Worm (Caenorhabditis elegans) whole organism, L3 larva: Measurements from ENCODE around the gene lbp-7.

ENCODE experiments used
- R02D3.7 ChIP-seq: fragments of 150-350 bp; optimal IDR thresholded peaks from 2 replicates; lab custom pipeline; 2014; ENCODE audit warnings: missing biosample characterization, missing genetic modification characterization
- aly-2 ChIP-seq: fragments of 150-350 bp; optimal IDR thresholded peaks from 2 replicates; lab custom pipeline; 2014; ENCODE audit warnings: missing biosample characterization, missing genetic modification characterization
- ama-1 ChIP-seq: fragments of 150-350 bp; optimal IDR thresholded peaks from 2 replicates; lab custom pipeline; 2018
- ceh-28 ChIP-seq: fragments of 150-350 bp; optimal IDR thresholded peaks from 2 replicates; lab custom pipeline; 2014; ENCODE audit warnings: missing biosample characterization, missing genetic modification reagents, missing genetic modification characterization
- ceh-82 ChIP-seq: fragments of 150-350 bp; optimal IDR thresholded peaks from 2 replicates; lab custom pipeline; 2014; ENCODE audit warnings: missing biosample characterization, missing genetic modification characterization
- ceh-9 ChIP-seq: sonication (generic microtip); optimal IDR thresholded peaks from 2 replicates; lab custom pipeline; 2018; ENCODE audit warnings: missing biosample characterization, missing genetic modification characterization
- daf-12 ChIP-seq: fragments of 150-350 bp; optimal IDR thresholded peaks from 2 replicates; lab custom pipeline; 2014; ENCODE audit warnings: missing biosample characterization, missing genetic modification reagents, missing genetic modification characterization
- egl-27 ChIP-seq: sonication (generic microtip); optimal IDR thresholded peaks from 4 replicates; lab custom pipeline; 2017; ENCODE audit warnings: missing biosample characterization, missing genetic modification reagents, missing genetic modification characterization
- egl-5 ChIP-seq: fragments of 150-350 bp; optimal IDR thresholded peaks from 2 replicates; lab custom pipeline; 2017; ENCODE audit warnings: missing biosample characterization, missing genetic modification reagents, missing genetic modification characterization, inconsistent platforms
- eor-1 ChIP-seq, 2 experiments: fragments of 150-350 bp; optimal IDR thresholded peaks; 2 replicates each; lab custom pipeline; 2014 to 2018; ENCODE audit warnings: missing biosample characterization in 2 of 2, missing genetic modification characterization in 2 of 2
- fkh-10 ChIP-seq: sonication (generic microtip); optimal IDR thresholded peaks from 2 replicates; lab custom pipeline; 2017; ENCODE audit warnings: missing biosample characterization, missing genetic modification reagents, missing genetic modification characterization
- fkh-2 ChIP-seq: fragments of 150-350 bp; optimal IDR thresholded peaks from 2 replicates; lab custom pipeline; 2014; ENCODE audit warnings: missing biosample characterization, missing genetic modification reagents, missing genetic modification characterization
- fos-1 ChIP-seq: fragments of 150-350 bp; optimal IDR thresholded peaks from 2 replicates; lab custom pipeline; 2014; ENCODE audit warnings: missing biosample characterization, missing genetic modification characterization
- jun-1 ChIP-seq: fragments of 150-350 bp; optimal IDR thresholded peaks from 2 replicates; lab custom pipeline; 2014; ENCODE audit warnings: missing biosample characterization, missing genetic modification reagents, missing genetic modification characterization
- lin-15B ChIP-seq: fragments of 150-350 bp; optimal IDR thresholded peaks from 2 replicates; lab custom pipeline; 2014; ENCODE audit warnings: missing biosample characterization, missing genetic modification characterization
- mdl-1 ChIP-seq: fragments of 150-350 bp; optimal IDR thresholded peaks from 2 replicates; lab custom pipeline; 2014; ENCODE audit warnings: missing biosample characterization, missing genetic modification characterization
- mml-1 ChIP-seq: fragments of 150-350 bp; sonication (generic microtip); optimal IDR thresholded peaks from 3 replicates; lab custom pipeline; 2014; ENCODE audit warnings: missing biosample characterization, missing genetic modification characterization
- nhr-12 ChIP-seq: fragments of 150-350 bp; optimal IDR thresholded peaks from 2 replicates; lab custom pipeline; 2014; ENCODE audit warnings: missing biosample characterization, missing genetic modification characterization
- nhr-237 ChIP-seq: fragments of 150-350 bp; optimal IDR thresholded peaks from 2 replicates; lab custom pipeline; 2014; ENCODE audit warnings: missing biosample characterization, missing genetic modification characterization
- nhr-25 ChIP-seq: sonication (generic microtip); optimal IDR thresholded peaks from 2 replicates; lab custom pipeline; 2017; ENCODE audit warnings: missing biosample characterization, missing genetic modification characterization
- nhr-28 ChIP-seq: fragments of 150-350 bp; optimal IDR thresholded peaks from 2 replicates; lab custom pipeline; 2014; ENCODE audit warnings: missing biosample characterization, missing genetic modification characterization
- nhr-43 ChIP-seq: sonication (generic microtip); optimal IDR thresholded peaks from 2 replicates; lab custom pipeline; 2016; ENCODE audit warnings: mild to moderate bottlenecking, missing genetic modification characterization, missing compliant biosample characterization; ENCODE audit not compliant: poor library complexity, severe bottlenecking
- nhr-67 ChIP-seq: fragments of 150-350 bp; optimal IDR thresholded peaks from 2 replicates; lab custom pipeline; 2014; ENCODE audit warnings: missing biosample characterization, missing genetic modification characterization
- nhr-77 ChIP-seq: fragments of 150-350 bp; optimal IDR thresholded peaks from 2 replicates; lab custom pipeline; 2014; ENCODE audit warnings: missing biosample characterization, missing genetic modification characterization
- pha-4 ChIP-seq: fragments of 150-350 bp; optimal IDR thresholded peaks from 2 replicates; lab custom pipeline; 2014; ENCODE audit warnings: missing biosample characterization, missing genetic modification reagents, missing genetic modification characterization
- pqm-1 ChIP-seq: fragments of 150-350 bp; optimal IDR thresholded peaks from 2 replicates; lab custom pipeline; 2017; ENCODE audit warnings: missing biosample characterization, missing genetic modification characterization, inconsistent platforms
- sea-2 ChIP-seq: fragments of 150-350 bp; sonication (generic microtip); optimal IDR thresholded peaks from 4 replicates; lab custom pipeline; 2014; ENCODE audit warnings: missing biosample characterization, missing genetic modification reagents, missing genetic modification characterization
- snpc-4 ChIP-seq: fragments of 150-350 bp; optimal IDR thresholded peaks from 2 replicates; lab custom pipeline; 2014; ENCODE audit warnings: missing biosample characterization, missing genetic modification characterization
- tbx-2 ChIP-seq: sonication (generic microtip); optimal IDR thresholded peaks from 2 replicates; lab custom pipeline; 2016; ENCODE audit warnings: mild to moderate bottlenecking, missing genetic modification characterization, missing compliant biosample characterization
- unc-39 ChIP-seq: sonication (generic microtip); optimal IDR thresholded peaks from 4 replicates; lab custom pipeline; 2017; ENCODE audit warnings: missing biosample characterization, missing genetic modification characterization
- unc-62 ChIP-seq: fragments of 150-350 bp; sonication (generic microtip); optimal IDR thresholded peaks from 4 replicates; lab custom pipeline; 2014; ENCODE audit warnings: missing biosample characterization, missing genetic modification reagents, missing genetic modification characterization
- zag-1 ChIP-seq: fragments of 150-350 bp; optimal IDR thresholded peaks from 2 replicates; lab custom pipeline; 2014; ENCODE audit warnings: missing biosample characterization, missing genetic modification characterization
- ztf-11 ChIP-seq: fragments of 150-350 bp; optimal IDR thresholded peaks from 2 replicates; lab custom pipeline; 2014; ENCODE audit warnings: missing biosample characterization, missing genetic modification characterization
- ztf-4 ChIP-seq: fragments of 150-350 bp; optimal IDR thresholded peaks from 2 replicates; lab custom pipeline; 2014; ENCODE audit warnings: missing biosample characterization, missing genetic modification characterization

lbp-7 gene

DNA sequence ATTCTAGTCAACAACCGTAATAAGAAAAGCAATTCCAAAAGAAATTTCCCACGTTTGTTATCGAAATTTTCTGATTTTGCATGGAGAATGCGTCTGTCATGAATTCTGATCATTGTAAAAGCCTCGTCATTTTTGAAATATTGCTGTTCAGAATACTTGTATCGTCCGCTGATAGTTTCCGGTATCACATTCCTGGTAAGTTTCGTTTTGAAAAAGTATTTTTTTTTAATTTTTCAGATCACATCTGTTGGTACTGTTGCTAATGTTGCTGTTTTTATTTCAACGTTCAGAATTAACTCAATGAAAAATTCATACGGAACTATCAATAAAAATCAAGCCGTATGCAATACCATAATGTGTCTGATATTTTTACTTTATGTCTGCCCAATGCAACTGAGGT, 38.4 kb upstream of the lbp-7 start, which contains the start of gene srx-17:
Gene srx-17, plus strand, starts transcription at position 301 of the 400 bp plus-strand sequence.
- TF ChIP-seq R02D3.7 (tag; lab: Kevin White, UChicago) (no peak), tbx-2 (tag; lab: Kevin White, UChicago) (no peak), jun-1 (tag; lab: Kevin White, UChicago) (no peak), pha-4 (tag; lab: Kevin White, UChicago) (no peak), zag-1 (tag; lab: Kevin White, UChicago) (no peak), ama-1 (lab: Kevin White, UChicago) (no peak), snpc-4 (no peak), fkh-10 (GFP tag; lab: Kevin White, UChicago) (no peak), nhr-12 (tag; lab: Kevin White, UChicago) (no peak), ceh-82 (tag; lab: Kevin White, UChicago) (no peak), ceh-9 (tag; lab: Kevin White, UChicago) (no peak), ztf-11 (no peak), nhr-43 (tag; lab: Kevin White, UChicago) (no peak), pqm-1 (tag; lab: Kevin White, UChicago) (no peak), egl-5 (tag; lab: Kevin White, UChicago) (no peak), ceh-28 (tag; lab: Kevin White, UChicago) (no peak), unc-39 (tag; lab: Kevin White, UChicago) (no peak), nhr-237 (tag; lab: Kevin White, UChicago) (no peak)

DNA sequence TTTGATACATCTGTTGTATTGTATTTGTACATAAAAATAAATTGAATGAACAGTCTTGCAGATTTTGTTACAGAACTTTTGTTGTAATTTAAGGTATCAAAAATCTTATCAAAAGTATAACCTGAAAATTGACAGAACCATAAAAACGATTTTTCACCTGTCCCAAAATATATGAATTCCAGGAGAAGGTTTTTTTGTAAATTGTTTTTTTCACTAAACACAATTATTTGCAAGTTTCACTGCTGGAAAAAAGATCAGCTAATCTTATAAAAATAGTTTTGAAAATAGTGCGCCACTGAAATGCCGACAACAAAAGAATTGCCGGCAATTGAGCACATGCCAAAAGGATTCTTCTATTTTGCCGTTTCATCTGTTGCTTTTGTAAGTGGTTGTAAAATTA, 36.2 kb upstream of the lbp-7 start, which contains the start of gene srx-130:
Gene srx-130, plus strand, starts transcription at position 301 of the 400 bp plus-strand sequence.
- no peak for TF ChIP-seq ztf-11
- no peak for TF ChIP-seq sea-2 (GFP tag; lab: Kevin White, UChicago)
- TF ChIP-seq mdl-1 (tag; lab: Kevin White, UChicago): no peak
- TF ChIP-seq egl-27 (tag; lab: Kevin White, UChicago): no peak
- no peak for TF ChIP-seq fkh-2 (tag; lab: Kevin White, UChicago)
- no peak for TF ChIP-seq ceh-28 (tag; lab: Kevin White, UChicago)
- no peak for TF ChIP-seq lin-15B (tag; lab: Kevin White, UChicago)
- TF ChIP-seq jun-1 (tag; lab: Kevin White, UChicago): no peak
- no peak for TF ChIP-seq aly-2 (tag; lab: Kevin White, UChicago)
- TF ChIP-seq ama-1 (lab: Kevin White, UChicago): no peak
- TF ChIP-seq nhr-28 (tag; lab: Kevin White, UChicago): no peak
- TF ChIP-seq unc-39 (tag; lab: Kevin White, UChicago): no peak
- TF ChIP-seq ztf-4 (tag; lab: Kevin White, UChicago): no peak
- TF ChIP-seq daf-12 (tag; lab: Kevin White, UChicago): no peak
- no peak for TF ChIP-seq eor-1 (tag; optimal IDR thresholded peaks at IDR 0.05; lab: Kevin White, UChicago)
- TF ChIP-seq mml-1 (tag; lab: Kevin White, UChicago): no peak
- no peak for TF ChIP-seq ceh-82 (tag; lab: Kevin White, UChicago)

DNA sequence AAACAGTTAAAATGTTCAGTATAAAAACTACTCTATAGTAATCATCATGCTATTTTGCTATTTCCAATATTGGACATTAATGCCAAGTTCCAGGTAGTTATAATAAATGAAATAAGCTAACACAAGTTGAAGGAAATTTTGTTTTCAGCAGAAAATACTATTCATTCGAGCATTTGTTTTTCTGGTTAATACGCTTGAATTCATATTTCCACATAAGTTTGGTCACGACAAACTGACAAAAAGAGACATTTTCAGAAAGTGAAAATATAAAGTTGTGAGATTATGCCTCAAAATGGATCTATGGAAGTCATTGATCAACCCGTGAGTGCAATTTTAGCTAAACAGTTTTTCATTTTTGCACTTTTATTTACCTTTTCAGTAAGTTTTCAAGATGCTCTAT, 34.2 kb upstream of the lbp-7 start, which contains the start of gene srx-131:
Gene srx-131, plus strand, starts transcription at position 301 of the 400 bp plus-strand sequence.
- no peak for TF ChIP-seq ceh-82 (tag; lab: Kevin White, UChicago)

DNA sequence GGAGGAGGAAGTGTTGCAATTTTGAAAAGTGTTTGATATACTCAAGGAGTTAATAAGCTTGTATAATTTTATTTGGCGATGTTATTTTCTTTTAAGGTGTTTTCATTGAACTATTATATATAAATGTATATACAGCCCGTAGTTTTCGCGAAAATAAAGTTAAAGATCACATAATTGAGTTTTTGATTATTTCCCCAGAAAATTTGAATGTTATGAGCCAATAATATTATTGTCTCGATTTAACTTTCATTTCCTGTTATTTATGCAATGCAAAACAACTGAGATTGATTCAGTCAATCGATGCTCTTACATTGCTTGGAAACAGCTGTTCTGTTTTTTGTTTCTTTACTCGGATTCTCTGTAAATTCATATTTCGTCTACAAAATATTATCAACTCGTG, 31.0 kb upstream of the lbp-7 start, which contains the start of gene srx-133:
Gene srx-133, plus strand, starts transcription at position 301 of the 400 bp plus-strand sequence.
- no peak for TF ChIP-seq ztf-11
- TF ChIP-seq ceh-28 (tag; lab: Kevin White, UChicago): no peak
- TF ChIP-seq pqm-1 (tag; lab: Kevin White, UChicago): no peak
- no peak for TF ChIP-seq nhr-67 (tag; lab: Kevin White, UChicago)
- no peak for TF ChIP-seq mml-1 (tag; lab: Kevin White, UChicago)
- TF ChIP-seq, all 47 proteins: peak for 0

DNA sequence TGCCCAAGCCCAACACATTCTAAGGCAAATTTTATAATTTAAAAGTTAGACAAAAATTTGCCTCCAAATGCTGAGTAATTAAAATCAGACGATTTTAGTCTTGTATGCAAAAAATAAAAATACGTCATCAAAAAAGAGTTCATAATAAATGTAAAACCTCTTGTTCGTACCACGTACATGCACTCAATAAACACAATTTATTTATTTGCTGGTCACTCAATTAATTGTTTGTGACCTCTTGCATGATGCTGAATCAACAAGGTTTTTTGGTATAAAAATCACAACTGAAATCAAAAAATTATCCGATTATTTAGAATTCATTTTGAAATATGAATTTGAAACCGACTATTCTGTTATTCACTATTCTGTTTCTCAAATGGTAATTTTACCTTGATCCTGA, 29.2 kb upstream of the lbp-7 start, which contains the start of gene hpx-2:
Gene hpx-2, plus strand, starts transcription at position 301 of the 400 bp plus-strand sequence.
- TF ChIP-seq fos-1 (tag; lab: Kevin White, UChicago): no peak
- TF ChIP-seq nhr-77 (tag; lab: Kevin White, UChicago): no peak
- TF ChIP-seq zag-1 (tag; lab: Kevin White, UChicago): no peak
- TF ChIP-seq mdl-1 (tag; lab: Kevin White, UChicago): no peak
- TF ChIP-seq nhr-25 (tag; lab: Kevin White, UChicago): no peak
- TF ChIP-seq nhr-43 (tag; lab: Kevin White, UChicago): no peak
- no peak for TF ChIP-seq unc-62
- no peak for TF ChIP-seq tbx-2 (tag; lab: Kevin White, UChicago)
- TF ChIP-seq daf-12 (tag; lab: Kevin White, UChicago): no peak
- no peak for TF ChIP-seq ama-1 (lab: Kevin White, UChicago)
- no peak for TF ChIP-seq egl-5 (tag; lab: Kevin White, UChicago)
